Fruit fly (Drosophila melanogaster) whole organism, embryonic: ENCODE results near the gene CG10274.

Experiments
- Ada2b ChIP-seq: fragments of 200-800 bp; sonication (Bioruptor generic); IDR thresholded peaks from 2 replicates; pipeline ENCODE4 v1.3.6; 2022; ENCODE audit warnings: missing biosample characterization, missing genetic modification characterization
- Aef1 ChIP-seq: fragments of 200-800 bp; sonication (Bioruptor generic); IDR thresholded peaks from 3 replicates; pipeline ENCODE4 v1.3.6; 2022; ENCODE audit warnings: missing biosample characterization, missing genetic modification characterization
- Antp ChIP-seq: fragments of 200-800 bp; sonication (Bioruptor generic); optimal IDR thresholded peaks from 3 replicates; lab custom pipeline; 2016; ENCODE audit warnings: missing biosample characterization, missing genetic modification characterization
- Atf-2 ChIP-seq: fragments of 200-800 bp; sonication (Bioruptor generic); optimal IDR thresholded peaks from 2 replicates; lab custom pipeline; 2016; ENCODE audit warnings: missing biosample characterization, missing genetic modification characterization
- CG1024 ChIP-seq: fragments of 200-800 bp; sonication (Bioruptor generic); IDR thresholded peaks from 2 replicates; pipeline ENCODE4 v1.3.6; 2022; ENCODE audit warnings: missing biosample characterization, missing genetic modification characterization
- CG10959 ChIP-seq: fragments of 200-800 bp; sonication (Bioruptor generic); IDR thresholded peaks from 2 replicates; pipeline ENCODE4 v1.3.6; 2022; ENCODE audit warnings: missing biosample characterization, missing genetic modification characterization
- CG11504 ChIP-seq: fragments of 200-800 bp; sonication (Bioruptor generic); optimal IDR thresholded peaks from 3 replicates; lab custom pipeline; 2019; ENCODE audit warnings: missing biosample characterization, mild to moderate bottlenecking, missing genetic modification characterization, moderate library complexity
- CG14965 ChIP-seq: fragments of 200-800 bp; sonication (Bioruptor generic); optimal IDR thresholded peaks from 2 replicates; lab custom pipeline; 2016; ENCODE audit warnings: missing biosample characterization, missing genetic modification characterization, borderline replicate concordance
- CG16863 ChIP-seq: fragments of 200-800 bp; sonication (Bioruptor generic); optimal IDR thresholded peaks from 3 replicates; lab custom pipeline; 2016; ENCODE audit warnings: missing biosample characterization, missing genetic modification characterization
- CG17359 ChIP-seq: fragments of 200-800 bp; sonication (Bioruptor generic); optimal IDR thresholded peaks from 3 replicates; lab custom pipeline; 2018; ENCODE audit warnings: missing biosample characterization, mild to moderate bottlenecking, missing genetic modification characterization, moderate library complexity
- CG17385 ChIP-seq: fragments of 200-800 bp; sonication (Bioruptor generic); optimal IDR thresholded peaks from 3 replicates; lab custom pipeline; 2018; ENCODE audit warnings: missing biosample characterization, mild to moderate bottlenecking, missing genetic modification characterization
- CG17829 ChIP-seq: fragments of 200-800 bp; optimal IDR thresholded peaks from 2 replicates; lab custom pipeline; 2019; ENCODE audit warnings: missing biosample characterization, mild to moderate bottlenecking, missing genetic modification characterization, moderate library complexity
- CG18764 ChIP-seq: fragments of 200-800 bp; sonication (Bioruptor generic); optimal IDR thresholded peaks from 3 replicates; lab custom pipeline; 2016; ENCODE audit warnings: missing biosample characterization, missing genetic modification characterization
- CG2120 ChIP-seq: fragments of 200-800 bp; sonication (Bioruptor generic); optimal IDR thresholded peaks from 3 replicates; lab custom pipeline; 2016; ENCODE audit warnings: missing biosample characterization, missing genetic modification characterization
- CG2678 ChIP-seq: fragments of 200-800 bp; sonication (Bioruptor generic); optimal IDR thresholded peaks from 3 replicates; lab custom pipeline; 2019; ENCODE audit warnings: missing biosample characterization, mild to moderate bottlenecking, missing genetic modification characterization, moderate library complexity
- CG2875 ChIP-seq: fragments of 200-800 bp; sonication (Bioruptor generic); optimal IDR thresholded peaks from 2 replicates; lab custom pipeline; 2017; ENCODE audit warnings: missing biosample characterization, mild to moderate bottlenecking, missing genetic modification characterization, missing genetic modification reagents
- CG31388 ChIP-seq: fragments of 200-800 bp; sonication (Bioruptor generic); optimal IDR thresholded peaks from 2 replicates; lab custom pipeline; 2016; ENCODE audit warnings: missing biosample characterization, missing genetic modification characterization
- CG33557 ChIP-seq: fragments of 200-800 bp; sonication (Bioruptor generic); optimal IDR thresholded peaks from 2 replicates; lab custom pipeline; 2019; ENCODE audit warnings: missing biosample characterization, mild to moderate bottlenecking, missing genetic modification characterization, moderate library complexity
- CG3726 ChIP-seq: fragments of 200-800 bp; sonication (Bioruptor generic); IDR thresholded peaks from 3 replicates; pipeline ENCODE4, ENCODE4 v1.3.6; 2022; ENCODE audit warnings: missing biosample characterization, missing genetic modification characterization
- CG3838 ChIP-seq: fragments of 200-800 bp; sonication (Bioruptor generic); optimal IDR thresholded peaks from 3 replicates; lab custom pipeline; 2016; ENCODE audit warnings: missing biosample characterization, missing genetic modification characterization
- CG3847 ChIP-seq: fragments of 200-800 bp; sonication (Bioruptor generic); IDR thresholded peaks from 2 replicates; pipeline ENCODE4 v1.3.6; 2022; ENCODE audit warnings: missing biosample characterization, missing genetic modification characterization
- CG4424 ChIP-seq: fragments of 200-800 bp; sonication (Bioruptor generic); optimal IDR thresholded peaks from 3 replicates; lab custom pipeline; 2016; ENCODE audit warnings: missing biosample characterization, missing genetic modification characterization
- CG6654 ChIP-seq: fragments of 200-800 bp; sonication (Bioruptor generic); optimal IDR thresholded peaks from 2 replicates; lab custom pipeline; 2017; ENCODE audit warnings: missing biosample characterization, mild to moderate bottlenecking, missing genetic modification characterization
- CG8944 ChIP-seq: fragments of 200-800 bp; sonication (Bioruptor generic); optimal IDR thresholded peaks from 3 replicates; lab custom pipeline; 2016; ENCODE audit warnings: missing biosample characterization, missing genetic modification characterization
- D ChIP-seq, 2 experiments: fragments of 200-800 bp in 1 of 2; fragments of >200 bp in 1 of 2; sonication (Bioruptor generic) in 1 of 2; optimal IDR thresholded peaks; 2 replicates in 1 of 2; 3 replicates in 1 of 2; lab custom pipeline; 2017; ENCODE audit warnings: mild to moderate bottlenecking in 1 of 2, missing biosample characterization in 1 of 2, missing genetic modification characterization in 1 of 2, missing genetic modification reagents in 1 of 2
- Hr3 ChIP-seq: fragments of 200-800 bp; sonication (Bioruptor generic); optimal IDR thresholded peaks from 3 replicates; lab custom pipeline; 2016; ENCODE audit warnings: missing biosample characterization, missing genetic modification characterization
- Lhr ChIP-seq: fragments of 200-800 bp; sonication (Bioruptor generic); optimal IDR thresholded peaks from 3 replicates; lab custom pipeline; 2017; ENCODE audit warnings: mild to moderate bottlenecking, missing biosample characterization, missing genetic modification reagents, missing genetic modification characterization
- Lpt ChIP-seq: fragments of >200 bp; optimal IDR thresholded peaks from 2 replicates; lab custom pipeline; 2018; ENCODE audit warnings: missing biosample characterization, missing genetic modification characterization
- Ptx1 ChIP-seq: fragments of 200-800 bp; sonication (Bioruptor generic); IDR thresholded peaks from 2 replicates; pipeline ENCODE4 v1.3.6; 2022; ENCODE audit warnings: missing biosample characterization, missing genetic modification characterization
- Ravus ChIP-seq: fragments of 200-800 bp; sonication (Bioruptor generic); IDR thresholded peaks from 2 replicates; pipeline ENCODE4 v1.3.6; 2022; ENCODE audit warnings: missing biosample characterization, missing genetic modification characterization
- Side ChIP-seq: fragments of 200-800 bp; sonication (Bioruptor generic); optimal IDR thresholded peaks from 2 replicates; lab custom pipeline; 2016; ENCODE audit warnings: missing biosample characterization, missing genetic modification characterization
- Sox100B ChIP-seq: fragments of 200-800 bp; sonication (Bioruptor generic); optimal IDR thresholded peaks from 3 replicates; lab custom pipeline; 2018; ENCODE audit warnings: missing biosample characterization, mild to moderate bottlenecking, missing genetic modification characterization
- Xbp1 ChIP-seq: fragments of 200-800 bp; sonication (Bioruptor generic); optimal IDR thresholded peaks from 3 replicates; lab custom pipeline; 2016; ENCODE audit warnings: missing biosample characterization, mild to moderate bottlenecking, missing genetic modification characterization
- bcd ChIP-seq: fragments of 200-800 bp; sonication (Bioruptor generic); optimal IDR thresholded peaks from 2 replicates; lab custom pipeline; 2017; ENCODE audit warnings: missing biosample characterization, mild to moderate bottlenecking, missing genetic modification characterization
- dimm ChIP-seq: fragments of 200-800 bp; sonication (Bioruptor generic); IDR thresholded peaks from 2 replicates; pipeline ENCODE4 v1.3.6; 2022; ENCODE audit warnings: missing biosample characterization, missing genetic modification characterization
- dm ChIP-seq: fragments of 200-800 bp; sonication (Bioruptor generic); optimal IDR thresholded peaks from 3 replicates; lab custom pipeline; 2016; ENCODE audit warnings: missing biosample characterization, missing genetic modification characterization
- ewg ChIP-seq: fragments of 200-800 bp; sonication (Bioruptor generic); optimal IDR thresholded peaks from 3 replicates; lab custom pipeline; 2017; ENCODE audit warnings: mild to moderate bottlenecking, missing biosample characterization, missing genetic modification reagents, missing genetic modification characterization
- fd96Cb ChIP-seq: fragments of 200-800 bp; sonication (Bioruptor generic); optimal IDR thresholded peaks from 2 replicates; lab custom pipeline; 2018; ENCODE audit warnings: missing biosample characterization, mild to moderate bottlenecking, missing genetic modification characterization, moderate library complexity
- kni ChIP-seq: fragments of 200-800 bp; sonication (Bioruptor generic); optimal IDR thresholded peaks from 3 replicates; lab custom pipeline; 2017; ENCODE audit warnings: mild to moderate bottlenecking, missing biosample characterization, missing genetic modification reagents, missing genetic modification characterization
- lmd ChIP-seq: fragments of 200-800 bp; sonication (Bioruptor generic); IDR thresholded peaks from 2 replicates; pipeline ENCODE4 v1.3.6; 2022; ENCODE audit warnings: missing biosample characterization, missing genetic modification characterization
- odd ChIP-seq: fragments of 200-800 bp; sonication (Bioruptor generic); optimal IDR thresholded peaks from 2 replicates; lab custom pipeline; 2017; ENCODE audit warnings: missing biosample characterization, mild to moderate bottlenecking, missing genetic modification characterization
- org-1 ChIP-seq: fragments of 200-800 bp; sonication (Bioruptor generic); optimal IDR thresholded peaks from 2 replicates; lab custom pipeline; 2017; ENCODE audit warnings: missing biosample characterization, missing genetic modification characterization
- peb ChIP-seq: fragments of 200-800 bp; sonication (Bioruptor generic); IDR thresholded peaks from 2 replicates; pipeline ENCODE4 v1.3.6; 2022; ENCODE audit warnings: missing biosample characterization, missing genetic modification characterization
- row ChIP-seq: fragments of 200-800 bp; sonication (Bioruptor generic); IDR thresholded peaks from 3 replicates; pipeline ENCODE4 v1.3.6; 2022; ENCODE audit warnings: missing biosample characterization, missing genetic modification characterization
- so ChIP-seq: fragments of 200-800 bp; sonication (Bioruptor generic); IDR thresholded peaks from 3 replicates; pipeline ENCODE4 v1.3.6; 2022; ENCODE audit warnings: missing biosample characterization, missing genetic modification characterization
- sob ChIP-seq: fragments of 200-800 bp; sonication (Bioruptor generic); IDR thresholded peaks from 2 replicates; pipeline ENCODE4 v1.3.6; 2022; ENCODE audit warnings: missing biosample characterization, missing genetic modification characterization
- ssp ChIP-seq: fragments of 200-800 bp; sonication (Bioruptor generic); IDR thresholded peaks from 2 replicates; pipeline ENCODE4 v1.3.6; 2022; ENCODE audit warnings: missing biosample characterization, missing genetic modification characterization
- tin ChIP-seq: fragments of 200-800 bp; sonication (Bioruptor generic); optimal IDR thresholded peaks from 3 replicates; lab custom pipeline; 2016; ENCODE audit warnings: missing biosample characterization, missing genetic modification characterization
- ttk ChIP-seq: fragments of 200-800 bp; sonication (Bioruptor generic); IDR thresholded peaks from 2 replicates; pipeline ENCODE4 v2.1.2; 2022; ENCODE audit warnings: missing biosample characterization, missing genetic modification characterization
- zf30C ChIP-seq: fragments of 200-800 bp; sonication (Bioruptor generic); optimal IDR thresholded peaks from 3 replicates; lab custom pipeline; 2018; ENCODE audit warnings: missing biosample characterization, mild to moderate bottlenecking, missing genetic modification characterization

CG10274 gene

DNA sequence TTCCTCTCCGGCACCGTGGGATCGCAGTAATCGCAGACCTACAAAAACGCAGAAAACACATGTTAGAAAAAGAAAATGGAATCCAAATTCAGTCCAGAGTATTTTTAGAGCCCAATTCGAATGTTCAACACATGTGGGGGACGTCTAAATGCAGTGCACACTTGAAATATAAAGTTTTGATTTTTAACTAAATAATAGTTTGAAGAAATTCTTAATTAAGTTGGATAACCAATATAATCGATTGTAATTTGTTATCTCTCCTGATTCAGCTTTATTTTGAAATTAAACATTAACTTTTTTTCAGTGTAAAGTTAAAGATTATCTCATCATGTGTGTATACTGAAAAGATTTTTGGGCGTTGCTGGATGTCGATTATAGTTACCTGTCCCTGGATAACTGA is 35.6 kb upstream of the CG10274 start (continued):
- TF ChIP-seq kni (no peak), CG17385 (GFP tag; lab: Kevin White, UChicago) (peak; percentile 65), bcd (GFP tag; lab: Kevin White, UChicago) (peak; percentile 36), CG17359 (tag; lab: Kevin White, UChicago) (peak; percentile 80), row (GFP tag; lab: Robert Waterston, UW) (peak; percentile 75), CG17829 (peak; percentile 84), dimm (GFP tag; lab: Robert Waterston, UW) (0 out of 2 replicates have a peak, but pooled peaks have one; percentile 32), CG6654 (GFP tag; lab: Kevin White, UChicago) (no peak), ewg (GFP tag; lab: Kevin White, UChicago) (peak; percentile 50), lmd (GFP tag; lab: Robert Waterston, UW) (peak; percentile 15; the same call in 1 of the 2 replicates), CG18764 (GFP tag; lab: Kevin White, UChicago) (peak; percentile 44), Antp (peak; percentile 13), CG31388 (GFP tag; lab: Kevin White, UChicago) (peak; percentile 10), CG10959 (GFP tag; lab: Robert Waterston, UW) (peak; percentile 66; the same call in 1 of the 2 replicates), CG2120 (GFP tag; lab: Kevin White, UChicago) (peak; percentile 24), CG1024 (peak; percentile 67), CG2678 (peak; percentile 77), zf30C (GFP tag; lab: Kevin White, UChicago) (peak; percentile 52), so (GFP tag; lab: Robert Waterston, UW) (0 out of 3 replicates have a peak, but pooled peaks have one; percentile 28), tin (GFP tag; lab: Kevin White, UChicago) (peak; percentile 48), Xbp1 (GFP tag; lab: Kevin White, UChicago) (peak; percentile 68), ttk (peak; percentile 72; the same call in 1 of the 2 replicates), fd96Cb (tag; lab: Kevin White, UChicago) (peak; percentile 80), Ptx1 (GFP tag; lab: Robert Waterston, UW) (peak; percentile 78), Side (GFP tag; lab: Kevin White, UChicago) (peak; percentile 11), odd (peak; percentile 35), Lhr (peak; percentile 13), Hr3 (peak; percentile 56), D (optimal IDR thresholded peaks at IDR 0.05; lab: Kevin White, UChicago) (no peak), D (GFP tag; optimal IDR thresholded peaks at IDR 0.05; lab: Kevin White, UChicago) (peak; percentile 64), dm (GFP tag; lab: Kevin White, UChicago) (peak; percentile 19), sob (GFP tag; lab: Robert Waterston, UW) (no peak), ssp (GFP tag; lab: Robert Waterston, UW) (peak; percentile 44; the same call in 1 of the 2 replicates), Sox100B (GFP tag; lab: Kevin White, UChicago) (peak; percentile 67), Ada2b (GFP tag; lab: Robert Waterston, UW) (peak; percentile 39; the same call in 1 of the 2 replicates), Lpt (GFP tag; lab: Kevin White, UChicago) (no peak), CG3838 (GFP tag; lab: Kevin White, UChicago) (no peak), CG16863 (GFP tag; lab: Kevin White, UChicago) (peak; percentile 53), peb (GFP tag; lab: Robert Waterston, UW) (peak; percentile 70), CG4424 (GFP tag; lab: Kevin White, UChicago) (peak; percentile 78), Atf-2 (GFP tag; lab: Kevin White, UChicago) (peak; percentile 67), Ravus (GFP tag; lab: Robert Waterston, UW) (peak; percentile 12; the same call in 1 of the 2 replicates), CG11504 (peak; percentile 56), CG3847 (GFP tag; lab: Robert Waterston, UW) (0 out of 2 replicates have a peak, but pooled peaks have one; percentile 4), CG33557 (GFP tag; lab: Kevin White, UChicago) (peak; percentile 57), CG8944 (GFP tag; lab: Kevin White, UChicago) (peak; percentile 21), CG2875 (GFP tag; lab: Kevin White, UChicago) (peak; percentile 50), CG14965 (GFP tag; lab: Kevin White, UChicago) (no peak), Aef1 (GFP tag; lab: Robert Waterston, UW) (peak; percentile 49; the same call in 1 of the 3 replicates), org-1 (peak; percentile 39), CG3726 (GFP tag; lab: Robert Waterston, UW) (peak; percentile 36; the same call in 1 of the 3 replicates)
